Fruit fly (Drosophila melanogaster) whole organism, embryonic: ENCODE measurements around the gene Diedel2.

Experiments
- Adf1 ChIP-seq: fragments of 200-800 bp; sonication (Bioruptor generic); IDR thresholded peaks from 2 replicates; pipeline ENCODE4 v1.3.6; 2022; ENCODE audit warnings: missing biosample characterization, missing genetic modification characterization
- CG10267 ChIP-seq: fragments of 200-800 bp; sonication (Bioruptor generic); optimal IDR thresholded peaks from 2 replicates; lab custom pipeline; 2018; ENCODE audit warnings: missing biosample characterization, mild to moderate bottlenecking, missing genetic modification characterization, moderate library complexity
- CG13296 ChIP-seq: fragments of 200-800 bp; sonication (Bioruptor generic); optimal IDR thresholded peaks from 3 replicates; lab custom pipeline; 2018; ENCODE audit warnings: missing biosample characterization, mild to moderate bottlenecking, missing genetic modification characterization
- CG15073 ChIP-seq: fragments of 200-800 bp; sonication (Bioruptor generic); optimal IDR thresholded peaks from 2 replicates; lab custom pipeline; 2016; ENCODE audit warnings: missing biosample characterization, missing genetic modification characterization
- CG1602 ChIP-seq: fragments of 200-800 bp; sonication (Bioruptor generic); optimal IDR thresholded peaks from 3 replicates; lab custom pipeline; 2016; ENCODE audit warnings: missing biosample characterization, missing genetic modification characterization
- CG17359 ChIP-seq: fragments of 200-800 bp; sonication (Bioruptor generic); optimal IDR thresholded peaks from 3 replicates; lab custom pipeline; 2018; ENCODE audit warnings: missing biosample characterization, mild to moderate bottlenecking, missing genetic modification characterization, moderate library complexity
- CG17568 ChIP-seq: fragments of 200-800 bp; sonication (Bioruptor generic); optimal IDR thresholded peaks from 2 replicates; lab custom pipeline; 2018; ENCODE audit warnings: missing biosample characterization, mild to moderate bottlenecking, missing genetic modification characterization, moderate library complexity
- CG18262 ChIP-seq: fragments of 200-800 bp; optimal IDR thresholded peaks from 3 replicates; lab custom pipeline; 2019; ENCODE audit warnings: missing biosample characterization, mild to moderate bottlenecking, missing genetic modification characterization, moderate library complexity
- CG18599 ChIP-seq: fragments of 200-800 bp; sonication (Bioruptor generic); optimal IDR thresholded peaks from 3 replicates; lab custom pipeline; 2017; ENCODE audit warnings: missing biosample characterization, missing genetic modification characterization, mild to moderate bottlenecking, moderate library complexity, missing genetic modification reagents
- CG30403 ChIP-seq: fragments of 200-800 bp; sonication (Bioruptor generic); optimal IDR thresholded peaks from 3 replicates; lab custom pipeline; 2016; ENCODE audit warnings: missing biosample characterization, missing genetic modification characterization
- CG34422 ChIP-seq: fragments of 200-800 bp; sonication (Bioruptor generic); IDR thresholded peaks from 3 replicates; pipeline ENCODE4 v1.3.6; 2022; ENCODE audit warnings: missing biosample characterization, missing genetic modification characterization
- CG3995 ChIP-seq: fragments of 200-800 bp; sonication (Bioruptor generic); optimal IDR thresholded peaks from 3 replicates; lab custom pipeline; 2016; ENCODE audit warnings: missing biosample characterization, missing genetic modification characterization
- CG5245 ChIP-seq: fragments of 200-800 bp; sonication (Bioruptor generic); optimal IDR thresholded peaks from 3 replicates; lab custom pipeline; 2016; ENCODE audit warnings: missing biosample characterization, missing genetic modification characterization
- CG7963 ChIP-seq: fragments of 200-800 bp; sonication (Bioruptor generic); IDR thresholded peaks from 3 replicates; pipeline ENCODE4 v1.3.6; 2022; ENCODE audit warnings: missing biosample characterization, missing genetic modification characterization; ENCODE audit not compliant: partially characterized antibody
- CG9609 ChIP-seq: fragments of 200-800 bp; sonication (Bioruptor generic); optimal IDR thresholded peaks from 3 replicates; lab custom pipeline; 2016; ENCODE audit warnings: missing biosample characterization, missing genetic modification characterization
- CG9817 ChIP-seq: fragments of 200-800 bp; sonication (Bioruptor generic); optimal IDR thresholded peaks from 2 replicates; lab custom pipeline; 2018; ENCODE audit warnings: missing biosample characterization, mild to moderate bottlenecking, missing genetic modification characterization, moderate library complexity
- Deaf1 ChIP-seq: fragments of 200-800 bp; optimal IDR thresholded peaks from 3 replicates; lab custom pipeline; 2019; ENCODE audit warnings: missing biosample characterization, mild to moderate bottlenecking, missing genetic modification characterization, moderate library complexity
- Dp ChIP-seq: fragments of 200-800 bp; sonication (Bioruptor generic); optimal IDR thresholded peaks from 2 replicates; lab custom pipeline; 2018; ENCODE audit warnings: missing biosample characterization, mild to moderate bottlenecking, missing genetic modification characterization, moderate library complexity
- Fer1 ChIP-seq: fragments of 200-800 bp; sonication (Bioruptor generic); optimal IDR thresholded peaks from 2 replicates; lab custom pipeline; 2017; ENCODE audit warnings: missing biosample characterization, mild to moderate bottlenecking, missing genetic modification characterization
- HLHmδ ChIP-seq: fragments of 200-800 bp; sonication (Bioruptor generic); optimal IDR thresholded peaks from 2 replicates; lab custom pipeline; 2018; ENCODE audit warnings: missing biosample characterization, mild to moderate bottlenecking, missing genetic modification characterization, moderate library complexity
- Hr39 ChIP-seq: fragments of >200 bp; optimal IDR thresholded peaks from 2 replicates; lab custom pipeline; 2017
- Max ChIP-seq: fragments of 200-800 bp; sonication (Bioruptor generic); optimal IDR thresholded peaks from 2 replicates; lab custom pipeline; 2016; ENCODE audit warnings: missing biosample characterization, mild to moderate bottlenecking, missing genetic modification characterization
- Opbp ChIP-seq: fragments of 200-800 bp; sonication (Bioruptor generic); IDR thresholded peaks from 3 replicates; pipeline ENCODE4 v1.3.6; 2022; ENCODE audit warnings: missing biosample characterization, missing genetic modification characterization; ENCODE audit not compliant: partially characterized antibody
- Rfx ChIP-seq: fragments of 200-800 bp; sonication (Bioruptor generic); IDR thresholded peaks from 2 replicates; pipeline ENCODE4 v1.3.6; 2022; ENCODE audit warnings: missing biosample characterization, missing genetic modification characterization
- abd-A ChIP-seq: fragments of 200-800 bp; sonication (Bioruptor generic); optimal IDR thresholded peaks from 3 replicates; lab custom pipeline; 2019; ENCODE audit warnings: missing biosample characterization, mild to moderate bottlenecking, missing genetic modification characterization, moderate library complexity
- amos ChIP-seq: fragments of 200-800 bp; sonication (Bioruptor generic); IDR thresholded peaks from 2 replicates; pipeline ENCODE4 v1.3.6; 2022; ENCODE audit warnings: missing biosample characterization, missing genetic modification characterization; ENCODE audit not compliant: partially characterized antibody
- ara ChIP-seq: fragments of 200-800 bp; sonication (Bioruptor generic); IDR thresholded peaks from 2 replicates; pipeline ENCODE4 v1.3.6; 2022; ENCODE audit warnings: missing biosample characterization, missing genetic modification characterization
- az2 ChIP-seq: fragments of 200-800 bp; sonication (Bioruptor generic); optimal IDR thresholded peaks from 3 replicates; lab custom pipeline; 2016; ENCODE audit warnings: missing biosample characterization, missing genetic modification characterization
- chif ChIP-seq, 2 experiments: fragments of 200-800 bp; sonication (Bioruptor generic); optimal IDR thresholded peaks; 3 replicates each; lab custom pipeline; 2016; ENCODE audit warnings: missing biosample characterization in 2 of 2, missing genetic modification characterization in 2 of 2
- ci ChIP-seq: fragments of 200-800 bp; sonication (Bioruptor generic); IDR thresholded peaks from 3 replicates; pipeline ENCODE4 v1.3.6; 2022; ENCODE audit warnings: missing biosample characterization, missing genetic modification characterization
- crol ChIP-seq: fragments of 200-800 bp; sonication (Bioruptor generic); IDR thresholded peaks from 2 replicates; pipeline ENCODE4 v1.3.6; 2022; ENCODE audit warnings: missing biosample characterization, missing genetic modification characterization
- da ChIP-seq: fragments of 200-800 bp; sonication (Bioruptor generic); optimal IDR thresholded peaks from 2 replicates; lab custom pipeline; 2016; ENCODE audit warnings: missing biosample characterization, missing genetic modification characterization
- eve ChIP-seq, 2 experiments: fragments of >200 bp; optimal IDR thresholded peaks; 2 replicates each; lab custom pipeline; 2017; ENCODE audit warnings: missing biosample characterization in 2 of 2, missing genetic modification characterization in 2 of 2
- fu2 ChIP-seq: fragments of 200-800 bp; sonication (Bioruptor generic); optimal IDR thresholded peaks from 2 replicates; lab custom pipeline; 2016; ENCODE audit warnings: missing biosample characterization, missing genetic modification characterization
- gcm2 ChIP-seq: fragments of 200-800 bp; sonication (Bioruptor generic); optimal IDR thresholded peaks from 2 replicates; lab custom pipeline; 2016; ENCODE audit warnings: missing biosample characterization, missing genetic modification characterization
- gem ChIP-seq: fragments of 200-800 bp; sonication (Bioruptor generic); optimal IDR thresholded peaks from 2 replicates; lab custom pipeline; 2019; ENCODE audit warnings: missing biosample characterization, mild to moderate bottlenecking, missing genetic modification characterization, moderate library complexity
- gfzf ChIP-seq: fragments of 200-800 bp; sonication (Bioruptor generic); optimal IDR thresholded peaks from 2 replicates; lab custom pipeline; 2016; ENCODE audit warnings: missing biosample characterization, mild to moderate bottlenecking, missing genetic modification characterization, moderate library complexity
- hkb ChIP-seq, 2 experiments: fragments of 200-800 bp in 1 of 2; fragments of >200 bp in 1 of 2; sonication (Bioruptor generic) in 1 of 2; IDR thresholded peaks in 1 of 2; optimal IDR thresholded peaks in 1 of 2; 2 replicates each; pipeline versions ENCODE4 v1.3.6 to Lab custom; 2017 to 2022; ENCODE audit warnings: missing biosample characterization in 1 of 2, missing genetic modification characterization in 1 of 2
- jing ChIP-seq: fragments of 200-800 bp; sonication (Bioruptor generic); optimal IDR thresholded peaks from 2 replicates; lab custom pipeline; 2018; ENCODE audit warnings: missing biosample characterization, mild to moderate bottlenecking, missing genetic modification characterization
- sens ChIP-seq: fragments of 200-800 bp; sonication (Bioruptor generic); peaks from one replicate; lab custom pipeline; 2016; ENCODE audit warnings: missing biosample characterization, missing genetic modification characterization
- slbo ChIP-seq: fragments of 200-800 bp; sonication (Bioruptor generic); IDR thresholded peaks from 2 replicates; pipeline ENCODE4 v1.3.6; 2022; ENCODE audit warnings: missing biosample characterization, missing genetic modification characterization
- toy ChIP-seq: fragments of 200-800 bp; sonication (Bioruptor generic); IDR thresholded peaks from 2 replicates; pipeline ENCODE4 v1.3.6; 2022; ENCODE audit warnings: missing biosample characterization, missing genetic modification characterization
- vnd ChIP-seq: fragments of 200-800 bp; sonication (Bioruptor generic); IDR thresholded peaks from 3 replicates; pipeline ENCODE4 v1.3.6; 2022; ENCODE audit warnings: missing biosample characterization, missing genetic modification characterization; ENCODE audit not compliant: partially characterized antibody
- vvl ChIP-seq: fragments of 200-800 bp; sonication (Bioruptor generic); IDR thresholded peaks from 2 replicates; pipeline ENCODE4 v1.3.6; 2022; ENCODE audit warnings: missing biosample characterization, missing genetic modification characterization
- wek ChIP-seq: fragments of 200-800 bp; sonication (Bioruptor generic); optimal IDR thresholded peaks from 3 replicates; lab custom pipeline; 2018; ENCODE audit warnings: missing biosample characterization, mild to moderate bottlenecking, missing genetic modification characterization, moderate library complexity

The Diedel2 gene

DNA sequence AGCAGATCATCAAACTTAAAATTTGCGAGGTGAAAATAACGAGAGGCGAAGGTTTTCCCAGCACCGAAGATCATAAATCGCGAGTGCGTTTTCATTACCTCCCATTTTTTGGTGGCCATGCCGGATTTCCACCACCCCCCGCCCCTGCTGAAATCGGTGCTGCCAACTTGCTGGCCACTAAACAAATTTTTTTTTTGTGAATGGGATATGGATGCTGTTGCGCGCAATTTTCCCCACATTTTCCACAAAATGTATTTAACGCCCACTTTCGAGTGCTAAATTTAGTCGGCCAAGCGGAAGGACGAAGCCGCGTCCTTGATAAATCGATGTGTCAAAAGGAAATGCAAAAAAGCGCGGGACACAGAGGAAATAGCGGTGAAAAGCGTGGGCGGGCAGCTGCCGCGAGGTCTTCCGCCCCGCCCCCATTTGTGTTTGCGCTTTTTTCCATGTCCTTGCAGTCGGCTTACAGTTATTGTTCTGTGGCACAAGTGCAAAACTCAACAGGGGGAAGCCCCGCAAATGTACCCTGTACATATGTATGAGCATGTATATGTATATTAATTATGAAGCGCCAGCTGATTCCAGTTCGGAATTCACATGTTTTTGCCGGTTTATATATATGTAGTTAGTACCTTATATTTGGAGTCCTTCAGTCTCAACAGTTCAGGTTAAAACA, 16.0 kb upstream of the Diedel2 start (continued):
- TF ChIP-seq fu2 (GFP tag; lab: Kevin White, UChicago) (no peak), CG9609 (no peak), Deaf1 (no peak), Opbp (GFP tag; lab: Robert Waterston, UW) (0 out of 3 replicates have a peak, but pooled peaks have one; percentile 4)

DNA sequence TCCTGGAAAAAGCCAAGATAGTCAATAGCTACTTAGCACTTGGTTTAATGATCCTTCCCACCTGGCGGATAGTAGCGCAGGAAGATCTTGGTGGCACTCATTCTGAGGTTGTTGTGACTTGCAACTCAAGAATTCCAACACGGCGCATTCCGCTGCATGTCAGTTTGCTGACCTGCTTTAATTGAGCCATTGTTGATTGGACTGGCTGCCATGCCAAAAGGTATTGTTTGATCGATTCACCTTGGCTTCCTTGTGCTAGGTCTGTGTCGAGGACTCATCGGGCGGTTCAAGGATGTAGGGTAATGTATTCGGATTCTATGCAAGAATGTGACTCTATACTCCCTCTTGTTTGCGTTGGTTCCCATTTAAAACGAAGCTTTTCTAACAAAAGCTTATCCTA, 7.5 kb upstream of the Diedel2 start, which contains the start of gene CG7568:
Gene CG7568, minus strand, starts transcription at position 101 of the 400 bp plus-strand sequence.
- TF ChIP-seq gem (tag; lab: Kevin White, UChicago) (no peak), CG3995 (GFP tag; lab: Kevin White, UChicago) (no peak), CG1602 (GFP tag; lab: Kevin White, UChicago) (no peak), wek (GFP tag; lab: Kevin White, UChicago) (no peak)

DNA sequence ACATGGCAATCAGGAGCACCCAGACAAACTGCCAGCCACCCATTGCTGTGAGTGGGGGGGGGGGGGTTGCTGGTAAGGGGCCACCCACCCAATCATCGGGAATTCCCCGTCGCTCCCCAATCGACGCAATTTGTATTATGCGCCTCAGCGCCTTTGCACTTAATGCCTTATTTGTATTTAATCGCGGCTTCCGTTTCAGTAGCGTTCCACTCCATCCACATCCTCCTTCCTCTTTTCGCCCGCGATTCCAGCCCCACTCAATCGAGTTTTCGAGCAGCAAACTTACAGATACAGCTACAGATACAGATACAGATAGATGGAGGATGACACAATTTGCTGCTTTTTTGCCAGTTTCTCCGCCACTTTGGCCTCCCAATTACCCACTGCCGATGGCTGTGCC, 2.7 kb downstream of the Diedel2 start:
- 0 out of 2 replicates have a peak, but pooled peaks have one; percentile 7 for TF ChIP-seq toy
- TF ChIP-seq CG15073 (GFP tag; lab: Kevin White, UChicago): no peak
- no peak for TF ChIP-seq jing
- peak; percentile 40; the same call in 1 of the 2 replicates for TF ChIP-seq crol (GFP tag; lab: Robert Waterston, UW)
- TF ChIP-seq Rfx (GFP tag; lab: Robert Waterston, UW): no peak
- no peak for TF ChIP-seq CG17568 (GFP tag; lab: Kevin White, UChicago)
- no peak for TF ChIP-seq hkb (optimal IDR thresholded peaks at IDR 0.05; lab: Kevin White, UChicago)
- no peak for TF ChIP-seq hkb (GFP tag; IDR thresholded peaks at IDR 0.05; lab: Robert Waterston, UW)
- TF ChIP-seq ci (GFP tag; lab: Robert Waterston, UW): no peak
- peak; percentile 64 for TF ChIP-seq abd-A
- peak; percentile 56 for TF ChIP-seq Hr39 (lab: Kevin White, UChicago)
- no peak for TF ChIP-seq CG34422 (GFP tag; lab: Robert Waterston, UW)

DNA sequence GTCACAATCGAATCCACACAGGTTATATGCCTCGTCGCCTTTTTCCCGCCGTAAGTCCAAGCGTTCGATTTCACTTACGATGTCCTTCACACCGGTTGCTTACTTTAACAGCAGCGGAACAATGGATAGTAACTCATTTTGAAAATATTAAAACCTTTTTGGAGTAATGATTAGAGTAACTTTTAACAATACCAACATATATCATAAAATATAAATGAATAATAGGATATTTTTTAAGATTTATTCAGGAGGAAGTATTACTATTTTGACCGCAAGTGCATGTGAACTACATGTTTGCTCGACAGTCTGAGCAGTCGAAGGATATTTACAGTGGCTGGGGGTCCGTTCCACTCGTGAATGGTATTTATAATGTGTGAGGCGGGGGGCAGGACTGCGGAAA, 8.9 kb downstream of the Diedel2 start:
- TF ChIP-seq Hr39 (lab: Kevin White, UChicago) (no peak), chif (GFP tag; optimal IDR thresholded peaks at IDR 0.05; lab: Kevin White, UChicago) (no peak), HLHmδ (GFP tag; lab: Kevin White, UChicago) (no peak), CG5245 (GFP tag; lab: Kevin White, UChicago) (no peak), CG9817 (tag; lab: Kevin White, UChicago) (no peak), az2 (no peak), Max (GFP tag; lab: Kevin White, UChicago) (no peak), Adf1 (GFP tag; lab: Robert Waterston, UW) (no peak), da (GFP tag; lab: Kevin White, UChicago) (no peak), sens (no peak), CG7963 (no peak), CG13296 (GFP tag; lab: Kevin White, UChicago) (peak; percentile 25), ara (GFP tag; lab: Robert Waterston, UW) (no peak), vvl (GFP tag; lab: Robert Waterston, UW) (no peak), gcm2 (GFP tag; lab: Kevin White, UChicago) (no peak), CG30403 (no peak), amos (GFP tag; lab: Robert Waterston, UW) (no peak), eve (GFP tag; optimal IDR thresholded peaks at IDR 0.05; lab: Kevin White, UChicago) (no peak), slbo (GFP tag; lab: Robert Waterston, UW) (peak; percentile 8; the same call in 1 of the 2 replicates), gfzf (no peak), Dp (GFP tag; lab: Kevin White, UChicago) (no peak), CG18599 (GFP tag; lab: Kevin White, UChicago) (peak; percentile 51), CG17359 (tag; lab: Kevin White, UChicago) (peak; percentile 10), hkb (optimal IDR thresholded peaks at IDR 0.05; lab: Kevin White, UChicago) (no peak), hkb (GFP tag; IDR thresholded peaks at IDR 0.05; lab: Robert Waterston, UW) (0 out of 2 replicates have a peak, but pooled peaks have one; percentile 23), Fer1 (GFP tag; lab: Kevin White, UChicago) (peak; percentile 20), vnd (GFP tag; lab: Robert Waterston, UW) (no peak), CG18262 (tag; lab: Kevin White, UChicago) (no peak), CG10267 (tag; lab: Kevin White, UChicago) (peak; percentile 2)
